Fruit fly (Drosophila melanogaster) whole organism, embryonic: Measurements from ENCODE around the gene CG15480.

ENCODE experiments used
- Ada2b ChIP-seq: fragments of 200-800 bp; sonication (Bioruptor generic); IDR thresholded peaks from 2 replicates; pipeline ENCODE4 v1.3.6; 2022; ENCODE audit warnings: missing biosample characterization, missing genetic modification characterization
- Aef1 ChIP-seq: fragments of 200-800 bp; sonication (Bioruptor generic); IDR thresholded peaks from 3 replicates; pipeline ENCODE4 v1.3.6; 2022; ENCODE audit warnings: missing biosample characterization, missing genetic modification characterization
- B-H1 ChIP-seq: fragments of 200-800 bp; sonication (Bioruptor generic); IDR thresholded peaks from 3 replicates; pipeline ENCODE4 v1.3.6; 2022; ENCODE audit warnings: missing biosample characterization, missing genetic modification characterization
- BtbVII ChIP-seq: fragments of 200-800 bp; sonication (Bioruptor generic); optimal IDR thresholded peaks from 3 replicates; lab custom pipeline; 2017; ENCODE audit warnings: missing biosample characterization, mild to moderate bottlenecking, missing genetic modification characterization
- CG11695 ChIP-seq: fragments of 200-800 bp; sonication (Bioruptor generic); IDR thresholded peaks from 3 replicates; pipeline ENCODE4 v1.3.6; 2022; ENCODE audit warnings: missing biosample characterization, missing genetic modification characterization
- CG12942 ChIP-seq: fragments of 200-800 bp; sonication (Bioruptor generic); optimal IDR thresholded peaks from 3 replicates; lab custom pipeline; 2016; ENCODE audit warnings: missing biosample characterization, missing genetic modification characterization
- CG1529 ChIP-seq: fragments of 200-800 bp; sonication (Bioruptor generic); optimal IDR thresholded peaks from 3 replicates; lab custom pipeline; 2018; ENCODE audit warnings: missing biosample characterization, missing genetic modification characterization
- CG17385 ChIP-seq: fragments of 200-800 bp; sonication (Bioruptor generic); optimal IDR thresholded peaks from 3 replicates; lab custom pipeline; 2018; ENCODE audit warnings: missing biosample characterization, mild to moderate bottlenecking, missing genetic modification characterization
- CG17568 ChIP-seq: fragments of 200-800 bp; sonication (Bioruptor generic); optimal IDR thresholded peaks from 2 replicates; lab custom pipeline; 2018; ENCODE audit warnings: missing biosample characterization, mild to moderate bottlenecking, missing genetic modification characterization, moderate library complexity
- CG17829 ChIP-seq: fragments of 200-800 bp; optimal IDR thresholded peaks from 2 replicates; lab custom pipeline; 2019; ENCODE audit warnings: missing biosample characterization, mild to moderate bottlenecking, missing genetic modification characterization, moderate library complexity
- CG32532 ChIP-seq: fragments of 200-800 bp; sonication (Bioruptor generic); IDR thresholded peaks from 2 replicates; pipeline ENCODE4 v1.3.6; 2022; ENCODE audit warnings: missing biosample characterization, missing genetic modification characterization
- CG32772 ChIP-seq: fragments of 200-800 bp; sonication (Bioruptor generic); IDR thresholded peaks from 2 replicates; pipeline ENCODE4 v1.3.6; 2022; ENCODE audit warnings: missing biosample characterization, missing genetic modification characterization
- CG34224 ChIP-seq: fragments of 200-800 bp; sonication (Bioruptor generic); IDR thresholded peaks from 3 replicates; pipeline ENCODE4 v1.3.6; 2022; ENCODE audit warnings: missing biosample characterization, missing genetic modification characterization; ENCODE audit not compliant: partially characterized antibody
- CG4404 ChIP-seq: fragments of 200-800 bp; sonication (Bioruptor generic); IDR thresholded peaks from 2 replicates; pipeline ENCODE4 v1.3.6; 2022; ENCODE audit warnings: missing biosample characterization, missing genetic modification characterization
- CG7271 ChIP-seq: fragments of 200-800 bp; sonication (Bioruptor generic); optimal IDR thresholded peaks from 2 replicates; lab custom pipeline; 2018; ENCODE audit warnings: missing biosample characterization, mild to moderate bottlenecking, missing genetic modification characterization, moderate library complexity
- CG9727 ChIP-seq: fragments of 200-800 bp; sonication (Bioruptor generic); optimal IDR thresholded peaks from 3 replicates; lab custom pipeline; 2017; ENCODE audit warnings: missing biosample characterization, mild to moderate bottlenecking, missing genetic modification characterization
- CG9817 ChIP-seq: fragments of 200-800 bp; sonication (Bioruptor generic); optimal IDR thresholded peaks from 2 replicates; lab custom pipeline; 2018; ENCODE audit warnings: missing biosample characterization, mild to moderate bottlenecking, missing genetic modification characterization, moderate library complexity
- Camta ChIP-seq: fragments of 200-800 bp; sonication (Bioruptor generic); optimal IDR thresholded peaks from 2 replicates; lab custom pipeline; 2016; ENCODE audit warnings: missing biosample characterization, missing genetic modification characterization
- Chrac-16 ChIP-seq: fragments of 200-800 bp; sonication (Bioruptor generic); optimal IDR thresholded peaks from 3 replicates; lab custom pipeline; 2016; ENCODE audit warnings: missing biosample characterization, missing genetic modification characterization
- CrebB ChIP-seq: fragments of 200-800 bp; sonication (Bioruptor generic); optimal IDR thresholded peaks from 3 replicates; lab custom pipeline; 2018; ENCODE audit warnings: missing biosample characterization, mild to moderate bottlenecking, missing genetic modification characterization
- D19B ChIP-seq: fragments of 200-800 bp; sonication (Bioruptor generic); optimal IDR thresholded peaks from 2 replicates; lab custom pipeline; 2017; ENCODE audit warnings: missing biosample characterization, mild to moderate bottlenecking, missing genetic modification characterization
- Ets97D ChIP-seq: fragments of 200-800 bp; sonication (Bioruptor generic); optimal IDR thresholded peaks from 3 replicates; lab custom pipeline; 2016; ENCODE audit warnings: missing biosample characterization, missing genetic modification characterization
- Gsc ChIP-seq: fragments of 200-800 bp; sonication (Bioruptor generic); IDR thresholded peaks from 2 replicates; pipeline ENCODE4 v1.3.6; 2022; ENCODE audit warnings: missing biosample characterization, missing genetic modification characterization
- HHEX ChIP-seq: fragments of 200-800 bp; sonication (Bioruptor generic); optimal IDR thresholded peaks from 3 replicates; lab custom pipeline; 2017; ENCODE audit warnings: missing biosample characterization, mild to moderate bottlenecking, missing genetic modification characterization, missing genetic modification reagents
- Hr39 ChIP-seq: fragments of >200 bp; optimal IDR thresholded peaks from 2 replicates; lab custom pipeline; 2017
- Meics ChIP-seq: fragments of 200-800 bp; sonication (Bioruptor generic); optimal IDR thresholded peaks from 2 replicates; lab custom pipeline; 2017; ENCODE audit warnings: missing biosample characterization, mild to moderate bottlenecking, missing genetic modification characterization
- Mrtf ChIP-seq: fragments of 200-800 bp; sonication (Bioruptor generic); IDR thresholded peaks from 3 replicates; pipeline ENCODE4 v1.3.6; 2022; ENCODE audit warnings: missing biosample characterization, missing genetic modification characterization
- Rx ChIP-seq: fragments of 200-800 bp; sonication (Bioruptor generic); IDR thresholded peaks from 2 replicates; pipeline ENCODE4 v1.3.6; 2022; ENCODE audit warnings: missing biosample characterization, missing genetic modification characterization
- Side ChIP-seq: fragments of 200-800 bp; sonication (Bioruptor generic); optimal IDR thresholded peaks from 2 replicates; lab custom pipeline; 2016; ENCODE audit warnings: missing biosample characterization, missing genetic modification characterization
- Sry-δ ChIP-seq: fragments of 200-800 bp; sonication (Bioruptor generic); optimal IDR thresholded peaks from 2 replicates; lab custom pipeline; 2016; ENCODE audit warnings: missing biosample characterization, missing genetic modification characterization
- Xbp1 ChIP-seq: fragments of 200-800 bp; sonication (Bioruptor generic); optimal IDR thresholded peaks from 3 replicates; lab custom pipeline; 2016; ENCODE audit warnings: missing biosample characterization, mild to moderate bottlenecking, missing genetic modification characterization
- ap ChIP-seq: fragments of 200-800 bp; sonication (Bioruptor generic); IDR thresholded peaks from 2 replicates; pipeline ENCODE4 v1.3.6; 2022; ENCODE audit warnings: missing biosample characterization, missing genetic modification characterization
- ci ChIP-seq: fragments of 200-800 bp; sonication (Bioruptor generic); IDR thresholded peaks from 3 replicates; pipeline ENCODE4 v1.3.6; 2022; ENCODE audit warnings: missing biosample characterization, missing genetic modification characterization
- disco-r ChIP-seq: fragments of 200-800 bp; sonication (Bioruptor generic); optimal IDR thresholded peaks from 2 replicates; lab custom pipeline; 2016; ENCODE audit warnings: missing biosample characterization, missing genetic modification characterization
- ind ChIP-seq: fragments of 200-800 bp; sonication (Bioruptor generic); optimal IDR thresholded peaks from 3 replicates; lab custom pipeline; 2016; ENCODE audit warnings: missing biosample characterization, missing genetic modification characterization
- lab ChIP-seq: fragments of 200-800 bp; sonication (Bioruptor generic); optimal IDR thresholded peaks from 3 replicates; lab custom pipeline; 2017; ENCODE audit warnings: missing biosample characterization, missing genetic modification characterization, mild to moderate bottlenecking, moderate library complexity, missing genetic modification reagents
- nmo ChIP-seq: fragments of 200-800 bp; sonication (Bioruptor generic); optimal IDR thresholded peaks from 2 replicates; lab custom pipeline; 2018; ENCODE audit warnings: missing biosample characterization, mild to moderate bottlenecking, missing genetic modification characterization, moderate library complexity
- oc ChIP-seq: fragments of 200-800 bp; sonication (Bioruptor generic); optimal IDR thresholded peaks from 2 replicates; lab custom pipeline; 2018; ENCODE audit warnings: missing biosample characterization, mild to moderate bottlenecking, missing genetic modification characterization, moderate library complexity
- peb ChIP-seq: fragments of 200-800 bp; sonication (Bioruptor generic); IDR thresholded peaks from 2 replicates; pipeline ENCODE4 v1.3.6; 2022; ENCODE audit warnings: missing biosample characterization, missing genetic modification characterization
- pros ChIP-seq: fragments of 200-800 bp; sonication (Bioruptor generic); optimal IDR thresholded peaks from 3 replicates; lab custom pipeline; 2019; ENCODE audit warnings: missing biosample characterization, mild to moderate bottlenecking, missing genetic modification characterization, moderate library complexity
- pum ChIP-seq: fragments of 200-800 bp; sonication (Bioruptor generic); optimal IDR thresholded peaks from 2 replicates; lab custom pipeline; 2016; ENCODE audit warnings: missing biosample characterization, missing genetic modification characterization
- ro ChIP-seq: fragments of 200-800 bp; sonication (Bioruptor generic); IDR thresholded peaks from 2 replicates; pipeline ENCODE4 v1.3.6; 2022; ENCODE audit warnings: missing biosample characterization, missing genetic modification characterization
- run ChIP-seq: fragments of 200-800 bp; sonication (Bioruptor generic); optimal IDR thresholded peaks from 3 replicates; lab custom pipeline; 2018; ENCODE audit warnings: missing biosample characterization, mild to moderate bottlenecking, missing genetic modification characterization
- salm ChIP-seq: fragments of 200-800 bp; sonication (Bioruptor generic); optimal IDR thresholded peaks from 2 replicates; lab custom pipeline; 2018; ENCODE audit warnings: missing biosample characterization, mild to moderate bottlenecking, missing genetic modification characterization
- tin ChIP-seq: fragments of 200-800 bp; sonication (Bioruptor generic); optimal IDR thresholded peaks from 3 replicates; lab custom pipeline; 2016; ENCODE audit warnings: missing biosample characterization, missing genetic modification characterization
- zfh1 ChIP-seq: fragments of 200-800 bp; sonication (Bioruptor generic); IDR thresholded peaks from 3 replicates; pipeline ENCODE4 v1.3.6; 2022; ENCODE audit warnings: missing biosample characterization, missing genetic modification characterization

Gene CG15480

dm6 chr2L:13222225-13222648 is 2.8 kb downstream of the CG15480 start, which contains the start of the genes Ski6 and CG16812 (continued):
- TF ChIP-seq CG9817 (tag; lab: Kevin White, UChicago) (peak; percentile 78), pros (GFP tag; lab: Kevin White, UChicago) (no peak), Xbp1 (GFP tag; lab: Kevin White, UChicago) (peak; percentile 74), CG32532 (GFP tag; lab: Robert Waterston, UW) (peak; percentile 83), Side (GFP tag; lab: Kevin White, UChicago) (no peak), BtbVII (GFP tag; lab: Kevin White, UChicago) (no peak), Sry-δ (GFP tag; lab: Kevin White, UChicago) (peak; percentile 42), peb (GFP tag; lab: Robert Waterston, UW) (0 out of 2 replicates have a peak, but pooled peaks have one; percentile 12), CG34224 (GFP tag; lab: Robert Waterston, UW) (0 out of 3 replicates have a peak, but pooled peaks have one; percentile 31), CG9727 (GFP tag; lab: Kevin White, UChicago) (peak; percentile 63), CG17829 (tag; lab: Kevin White, UChicago) (peak; percentile 87), CG17385 (GFP tag; lab: Kevin White, UChicago) (peak; percentile 58), Aef1 (GFP tag; lab: Robert Waterston, UW) (peak; percentile 24; the same call in 2 of the 3 replicates), salm (tag; lab: Kevin White, UChicago) (peak; percentile 20), tin (GFP tag; lab: Kevin White, UChicago) (peak; percentile 66), B-H1 (GFP tag; lab: Robert Waterston, UW) (peak; percentile 26; the same call in 1 of the 3 replicates), CG11695 (peak; percentile 48; the same call in 1 of the 3 replicates), nmo (GFP tag; lab: Kevin White, UChicago) (peak; percentile 84), lab (no peak), Mrtf (GFP tag; lab: Robert Waterston, UW) (no peak), HHEX (GFP tag; lab: Kevin White, UChicago) (peak; percentile 28), CG12942 (peak; percentile 60), D19B (GFP tag; lab: Kevin White, UChicago) (peak; percentile 10), pum (GFP tag; lab: Kevin White, UChicago) (peak; percentile 33), Rx (GFP tag; lab: Robert Waterston, UW) (0 out of 2 replicates have a peak, but pooled peaks have one; percentile 41), run (tag; lab: Kevin White, UChicago) (peak; percentile 45), Gsc (no peak), oc (tag; lab: Kevin White, UChicago) (peak; percentile 52), ci (GFP tag; lab: Robert Waterston, UW) (0 out of 3 replicates have a peak, but pooled peaks have one; percentile 20), CG4404 (GFP tag; lab: Robert Waterston, UW) (peak; percentile 40; the same call in 1 of the 2 replicates), Hr39 (no peak), CG32772 (GFP tag; lab: Robert Waterston, UW) (peak; percentile 56), ro (GFP tag; lab: Robert Waterston, UW) (no peak), CG17568 (GFP tag; lab: Kevin White, UChicago) (peak; percentile 83), Camta (peak; percentile 48), ind (GFP tag; lab: Kevin White, UChicago) (peak; percentile 72), zfh1 (GFP tag; lab: Robert Waterston, UW) (peak; percentile 71; the same call in 2 of the 3 replicates), ap (GFP tag; lab: Robert Waterston, UW) (no peak), CrebB (peak; percentile 66), Ets97D (GFP tag; lab: Kevin White, UChicago) (peak; percentile 45), disco-r (GFP tag; lab: Kevin White, UChicago) (no peak), Meics (GFP tag; lab: Kevin White, UChicago) (peak; percentile 48), CG1529 (GFP tag; lab: Kevin White, UChicago) (no peak), Ada2b (GFP tag; lab: Robert Waterston, UW) (peak; percentile 47), CG7271 (tag; lab: Kevin White, UChicago) (peak; percentile 49), Chrac-16 (GFP tag; lab: Kevin White, UChicago) (peak; percentile 78)
